Fruit fly (Drosophila melanogaster) whole organism, adult: ENCODE results near the gene orb2.

ENCODE experiments used
- Crg-1 ChIP-seq: fragments of 200-800 bp; sonication (Bioruptor generic); optimal IDR thresholded peaks from 2 replicates; lab custom pipeline; 2016; ENCODE audit warnings: missing biosample characterization, missing genetic modification characterization
- Hr96 ChIP-seq: fragments of 200-800 bp; sonication (Bioruptor generic); optimal IDR thresholded peaks from 2 replicates; lab custom pipeline; 2016; ENCODE audit warnings: missing biosample characterization, missing genetic modification characterization
- bab1 ChIP-seq: fragments of 200-800 bp; sonication (Bioruptor generic); optimal IDR thresholded peaks from 3 replicates; lab custom pipeline; 2019; ENCODE audit warnings: missing biosample characterization, mild to moderate bottlenecking, missing genetic modification characterization, moderate library complexity

- no peak for TF ChIP-seq Crg-1
- no peak for TF ChIP-seq bab1 (GFP tag; lab: Kevin White, UChicago)
- no peak for TF ChIP-seq Hr96 (GFP tag; lab: Kevin White, UChicago)
These were observed 25.5 kb upstream of the orb2 start, which contains the start of gene CG5644 for dm6 chr3L:8979780-8980179.
